Fruit fly (Drosophila melanogaster) whole organism, prepupa: ENCODE results near the gene CG42564.

ENCODE experiments used
- CG10631 ChIP-seq: fragments of 200-800 bp; sonication (Bioruptor generic); optimal IDR thresholded peaks from 2 replicates; lab custom pipeline; 2016; ENCODE audit warnings: missing biosample characterization, missing genetic modification characterization
- CG10669 ChIP-seq: fragments of 200-800 bp; sonication (Bioruptor generic); optimal IDR thresholded peaks from 3 replicates; lab custom pipeline; 2018; ENCODE audit warnings: missing biosample characterization, mild to moderate bottlenecking, missing genetic modification characterization, moderate library complexity
- CG11902 ChIP-seq: fragments of 200-800 bp; sonication (Bioruptor generic); optimal IDR thresholded peaks from 3 replicates; lab custom pipeline; 2016; ENCODE audit warnings: missing biosample characterization, missing genetic modification characterization
- CG16779 ChIP-seq: fragments of 200-800 bp; sonication (Bioruptor generic); optimal IDR thresholded peaks from 3 replicates; lab custom pipeline; 2017; ENCODE audit warnings: missing biosample characterization, mild to moderate bottlenecking, missing genetic modification characterization
- CG31627 ChIP-seq: fragments of 200-800 bp; sonication (Bioruptor generic); optimal IDR thresholded peaks from 3 replicates; lab custom pipeline; 2016; ENCODE audit warnings: missing biosample characterization, missing genetic modification characterization
- CG32006 ChIP-seq: fragments of 200-800 bp; sonication (Bioruptor generic); optimal IDR thresholded peaks from 3 replicates; lab custom pipeline; 2017; ENCODE audit warnings: missing biosample characterization, mild to moderate bottlenecking, missing genetic modification characterization
- CG34406 ChIP-seq: fragments of 200-800 bp; sonication (Bioruptor generic); optimal IDR thresholded peaks from 3 replicates; lab custom pipeline; 2016; ENCODE audit warnings: missing biosample characterization, missing genetic modification characterization
- CG3919 ChIP-seq: fragments of 200-800 bp; sonication (Bioruptor generic); optimal IDR thresholded peaks from 3 replicates; lab custom pipeline; 2016; ENCODE audit warnings: missing biosample characterization, missing genetic modification characterization
- CG4318 ChIP-seq: fragments of 200-800 bp; sonication (Bioruptor generic); optimal IDR thresholded peaks from 3 replicates; lab custom pipeline; 2017; ENCODE audit warnings: missing biosample characterization, mild to moderate bottlenecking, missing genetic modification characterization
- CG6163 ChIP-seq: fragments of 200-800 bp; sonication (Bioruptor generic); IDR thresholded peaks from 3 replicates; pipeline ENCODE4 v1.3.6; 2022; ENCODE audit warnings: missing biosample characterization, missing genetic modification characterization
- CG6276 ChIP-seq: fragments of 200-800 bp; sonication (Bioruptor generic); optimal IDR thresholded peaks from 2 replicates; lab custom pipeline; 2017; ENCODE audit warnings: missing biosample characterization, mild to moderate bottlenecking, missing genetic modification characterization
- CG6792 ChIP-seq: fragments of 200-800 bp; sonication (Bioruptor generic); optimal IDR thresholded peaks from 3 replicates; lab custom pipeline; 2016; ENCODE audit warnings: missing biosample characterization, missing genetic modification characterization
- CG6854 ChIP-seq: fragments of 200-800 bp; sonication (Bioruptor generic); optimal IDR thresholded peaks from 2 replicates; lab custom pipeline; 2017; ENCODE audit warnings: missing biosample characterization, mild to moderate bottlenecking, missing genetic modification characterization
- CG7368 ChIP-seq: fragments of 200-800 bp; sonication (Bioruptor generic); optimal IDR thresholded peaks from 3 replicates; lab custom pipeline; 2016; ENCODE audit warnings: missing biosample characterization, missing genetic modification characterization
- CG8632 ChIP-seq: fragments of 200-800 bp; sonication (Bioruptor generic); optimal IDR thresholded peaks from 3 replicates; lab custom pipeline; 2016; ENCODE audit warnings: missing biosample characterization, missing genetic modification characterization
- CG9139 ChIP-seq: fragments of 200-800 bp; sonication (Bioruptor generic); optimal IDR thresholded peaks from 3 replicates; lab custom pipeline; 2017; ENCODE audit warnings: missing biosample characterization, mild to moderate bottlenecking, missing genetic modification characterization
- Eip75B ChIP-seq: fragments of 200-800 bp; sonication (Bioruptor generic); optimal IDR thresholded peaks from 3 replicates; lab custom pipeline; 2016; ENCODE audit warnings: missing biosample characterization, missing genetic modification characterization
- Eip78C ChIP-seq: fragments of 200-800 bp; sonication (Bioruptor generic); peaks from one replicate; lab custom pipeline; 2016; ENCODE audit warnings: missing biosample characterization, missing genetic modification characterization
- Eip93F ChIP-seq: fragments of 200-800 bp; sonication (Bioruptor generic); optimal IDR thresholded peaks from 2 replicates; lab custom pipeline; 2016; ENCODE audit warnings: missing biosample characterization, mild to moderate bottlenecking, missing genetic modification characterization
- Ets21C ChIP-seq: fragments of 200-800 bp; sonication (Bioruptor generic); optimal IDR thresholded peaks from 3 replicates; lab custom pipeline; 2016; ENCODE audit warnings: missing biosample characterization, missing genetic modification characterization
- Hr39 ChIP-seq: fragments of 200-800 bp; sonication (Bioruptor generic); optimal IDR thresholded peaks from 2 replicates; lab custom pipeline; 2016; ENCODE audit warnings: missing biosample characterization, missing genetic modification characterization
- Lpt ChIP-seq: fragments of 200-800 bp; sonication (Bioruptor generic); optimal IDR thresholded peaks from 3 replicates; lab custom pipeline; 2016; ENCODE audit warnings: missing biosample characterization, missing genetic modification characterization
- OdsH ChIP-seq: fragments of 200-800 bp; sonication (Bioruptor generic); optimal IDR thresholded peaks from 3 replicates; lab custom pipeline; 2016; ENCODE audit warnings: missing biosample characterization, missing genetic modification characterization
- Sox102F ChIP-seq: fragments of 200-800 bp; sonication (Bioruptor generic); optimal IDR thresholded peaks from 2 replicates; lab custom pipeline; 2016; ENCODE audit warnings: missing biosample characterization, mild to moderate bottlenecking, missing genetic modification characterization
- Sox14 ChIP-seq: fragments of 200-800 bp; sonication (Bioruptor generic); optimal IDR thresholded peaks from 3 replicates; lab custom pipeline; 2016; ENCODE audit warnings: missing biosample characterization, missing genetic modification characterization
- acj6 ChIP-seq: fragments of 200-800 bp; sonication (Bioruptor generic); optimal IDR thresholded peaks from 3 replicates; lab custom pipeline; 2016; ENCODE audit warnings: missing biosample characterization, missing genetic modification characterization
- dsx ChIP-seq: fragments of 200-800 bp; optimal IDR thresholded peaks from 3 replicates; lab custom pipeline; 2019; ENCODE audit warnings: missing biosample characterization, mild to moderate bottlenecking, missing genetic modification characterization, moderate library complexity; ENCODE audit not compliant: poor library complexity, severe bottlenecking
- esn ChIP-seq: fragments of 200-800 bp; sonication (Bioruptor generic); optimal IDR thresholded peaks from 2 replicates; lab custom pipeline; 2016; ENCODE audit warnings: missing biosample characterization, mild to moderate bottlenecking, missing genetic modification characterization, moderate library complexity
- fkh ChIP-seq: fragments of 200-800 bp; sonication (Bioruptor generic); optimal IDR thresholded peaks from 3 replicates; lab custom pipeline; 2017; ENCODE audit warnings: missing biosample characterization, mild to moderate bottlenecking, missing genetic modification characterization, moderate library complexity
- net ChIP-seq: fragments of 200-800 bp; sonication (Bioruptor generic); optimal IDR thresholded peaks from 3 replicates; lab custom pipeline; 2016; ENCODE audit warnings: missing biosample characterization, missing genetic modification characterization
- pdm3 ChIP-seq: fragments of 200-800 bp; sonication (Bioruptor generic); optimal IDR thresholded peaks from 3 replicates; lab custom pipeline; 2016; ENCODE audit warnings: missing biosample characterization, missing genetic modification characterization
- salr ChIP-seq, 2 experiments: fragments of 200-800 bp; sonication (Bioruptor generic); optimal IDR thresholded peaks; 3 replicates each; lab custom pipeline; 2016 to 2018; ENCODE audit warnings: missing biosample characterization in 2 of 2, missing genetic modification characterization in 2 of 2, mild to moderate bottlenecking in 1 of 2
- ss ChIP-seq, 2 experiments: fragments of 200-800 bp; sonication (Bioruptor generic); optimal IDR thresholded peaks; 2 replicates in 1 of 2; 3 replicates in 1 of 2; lab custom pipeline; 2017 to 2018; ENCODE audit warnings: mild to moderate bottlenecking in 2 of 2, missing biosample characterization in 2 of 2, missing genetic modification characterization in 2 of 2, moderate library complexity in 1 of 2
- svp ChIP-seq: fragments of 200-800 bp; sonication (Bioruptor generic); peaks from one replicate; lab custom pipeline; 2016; ENCODE audit warnings: missing biosample characterization, missing genetic modification characterization
- vri ChIP-seq: fragments of 200-800 bp; sonication (Bioruptor generic); optimal IDR thresholded peaks from 3 replicates; lab custom pipeline; 2016; ENCODE audit warnings: missing biosample characterization, mild to moderate bottlenecking, missing genetic modification characterization

The CG42564 gene

dm6 chr3R:6397611-6398092 lies 23.4 kb downstream of the CG42564 start (continued):
- TF ChIP-seq Eip75B (peak; percentile 54), Sox102F (peak; percentile 55), esn (peak; percentile 72), Sox14 (GFP tag; lab: Kevin White, UChicago) (peak; percentile 73), CG6854 (GFP tag; lab: Kevin White, UChicago) (no peak), acj6 (GFP tag; lab: Kevin White, UChicago) (peak; percentile 37), salr (GFP tag; optimal IDR thresholded peaks at IDR 0.05; lab: Kevin White, UChicago) (no peak), CG6276 (GFP tag; lab: Kevin White, UChicago) (peak; percentile 1), CG9139 (no peak), CG31627 (peak; percentile 66), CG11902 (GFP tag; lab: Kevin White, UChicago) (peak; percentile 40), CG16779 (tag; lab: Kevin White, UChicago) (no peak), Hr39 (GFP tag; lab: Kevin White, UChicago) (peak; percentile 74), CG10631 (GFP tag; lab: Kevin White, UChicago) (peak; percentile 20), Lpt (GFP tag; lab: Kevin White, UChicago) (no peak), Eip78C (GFP tag; lab: Kevin White, UChicago) (peak; percentile 81), Ets21C (GFP tag; lab: Kevin White, UChicago) (peak; percentile 50), pdm3 (GFP tag; lab: Kevin White, UChicago) (peak; percentile 39), CG6163 (GFP tag; lab: Robert Waterston, UW) (0 out of 3 replicates have a peak, but pooled peaks have one; percentile 34), CG10669 (peak; percentile 32), CG4318 (GFP tag; lab: Kevin White, UChicago) (no peak)

dm6 chr3R:6399289-6399688 lies 25.0 kb downstream of the CG42564 start:
- peak; percentile 9 for TF ChIP-seq Sox102F
- no peak for TF ChIP-seq CG3919 (GFP tag; lab: Kevin White, UChicago)
- no peak for TF ChIP-seq CG7368
- no peak for TF ChIP-seq dsx (GFP tag; lab: Kevin White, UChicago)
- TF ChIP-seq CG6792 (GFP tag; lab: Kevin White, UChicago): no peak

DNA sequence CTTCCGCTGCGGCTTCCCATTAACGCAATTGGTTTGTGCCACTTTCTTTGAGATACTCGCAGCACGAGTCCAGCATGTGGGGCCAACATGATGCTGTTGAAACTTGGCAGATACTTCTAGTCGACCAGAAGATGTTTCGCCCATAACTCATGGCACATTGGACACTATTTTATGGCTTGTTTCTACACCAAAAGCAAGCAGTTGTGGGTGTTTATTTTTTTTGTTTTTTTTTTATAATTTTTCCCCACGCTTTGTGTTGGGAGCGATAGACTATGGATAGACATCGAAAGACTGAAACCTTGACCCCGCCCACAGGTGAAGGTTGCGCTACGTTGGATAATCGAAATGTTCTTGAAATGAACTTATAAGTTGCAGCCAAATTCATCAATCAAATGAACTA lies 25.5 kb downstream of the CG42564 start:
- TF ChIP-seq Eip93F: no peak
- no peak for TF ChIP-seq OdsH (GFP tag; lab: Kevin White, UChicago)
- no peak for TF ChIP-seq CG34406
- TF ChIP-seq CG8632 (GFP tag; lab: Kevin White, UChicago): no peak
- TF ChIP-seq CG32006 (GFP tag; lab: Kevin White, UChicago): no peak
- TF ChIP-seq Eip78C (GFP tag; lab: Kevin White, UChicago): no peak

dm6 chr3R:6400710-6401521 lies 26.6 kb downstream of the CG42564 start:
- TF ChIP-seq fkh (GFP tag; lab: Kevin White, UChicago): peak; percentile 78
- TF ChIP-seq ss (GFP tag; optimal IDR thresholded peaks at IDR 0.05; lab: Kevin White, UChicago): peak in 1 of 2 experiments; percentile 7
- TF ChIP-seq net: no peak
- peak; percentile 26 for TF ChIP-seq Sox14 (GFP tag; lab: Kevin White, UChicago)
- no peak for TF ChIP-seq svp (GFP tag; lab: Kevin White, UChicago)
- TF ChIP-seq CG6854 (GFP tag; lab: Kevin White, UChicago): peak; percentile 76
- TF ChIP-seq Eip75B: no peak
- peak; percentile 5 for TF ChIP-seq vri
